Worm (Caenorhabditis elegans) whole organism, young adult: ENCODE measurements around the gene sedl-1.

Experiments used
- B0035.1 ChIP-seq: sonication (generic microtip); optimal IDR thresholded peaks from 2 replicates; lab custom pipeline; 2016; ENCODE audit warnings: missing genetic modification characterization, mild to moderate bottlenecking, missing compliant biosample characterization, missing genotype, missing genetic modification reagents
- C06A6.2 ChIP-seq: fragments of 200-800 bp; sonication (Bioruptor generic); conservative IDR thresholded peaks from 2 replicates; pipeline ENCODE4 v1.3.6; 2022; ENCODE audit warnings: missing genetic modification characterization, missing compliant biosample characterization
- D2030.7 ChIP-seq: fragments of 200-800 bp; sonication (Bioruptor generic); IDR thresholded peaks from 2 replicates; pipeline ENCODE4 v1.3.6; 2022; ENCODE audit warnings: missing genetic modification reagents, missing genetic modification characterization, missing compliant biosample characterization
- F10E7.11 ChIP-seq: sonication (generic microtip); optimal IDR thresholded peaks from 2 replicates; lab custom pipeline; 2017; ENCODE audit warnings: mild to moderate bottlenecking, missing genetic modification characterization, moderate library complexity, missing compliant biosample characterization
- F23B12.7 ChIP-seq: sonication (generic microtip); optimal IDR thresholded peaks from 2 replicates; lab custom pipeline; 2017; ENCODE audit warnings: missing genetic modification characterization, mild to moderate bottlenecking, missing compliant biosample characterization, antibody characterized with exemption, moderate library complexity; ENCODE audit not compliant: insufficient read depth
- F37B4.10 ChIP-seq: fragments of 200-800 bp; sonication (Bioruptor generic); IDR thresholded peaks from 2 replicates; pipeline ENCODE4 v1.3.6; 2022; ENCODE audit warnings: missing genetic modification characterization, missing compliant biosample characterization
- F39B2.1 ChIP-seq: fragments of 200-800 bp; sonication (Bioruptor generic); IDR thresholded peaks from 2 replicates; pipeline ENCODE4 v1.3.6; 2022; ENCODE audit warnings: missing genetic modification reagents, missing genetic modification characterization, missing compliant biosample characterization
- F52B5.7 ChIP-seq: sonication (generic microtip); optimal IDR thresholded peaks from 2 replicates; lab custom pipeline; 2016; ENCODE audit warnings: mild to moderate bottlenecking, missing genetic modification characterization, missing compliant biosample characterization
- T26A5.8 ChIP-seq: sonication (generic microtip); optimal IDR thresholded peaks from 2 replicates; lab custom pipeline; 2016; ENCODE audit warnings: missing genetic modification characterization, missing compliant biosample characterization
- Y53F4B.3 ChIP-seq: fragments of 200-800 bp; sonication (Bioruptor generic); IDR thresholded peaks from 2 replicates; pipeline ENCODE4 v1.3.6; 2022; ENCODE audit warnings: missing genetic modification reagents, missing genetic modification characterization, missing compliant biosample characterization
- Y56A3A.18 ChIP-seq: fragments of 200-800 bp; sonication (Bioruptor generic); IDR thresholded peaks from 2 replicates; pipeline ENCODE4 v1.3.6; 2022; ENCODE audit warnings: missing genetic modification reagents, missing genetic modification characterization, missing compliant biosample characterization
- aptf-2 ChIP-seq: fragments of 200-800 bp; sonication (Bioruptor generic); conservative IDR thresholded peaks from 2 replicates; pipeline ENCODE4 v1.3.6; 2022; ENCODE audit warnings: missing genetic modification reagents, missing genetic modification characterization, missing compliant biosample characterization
- atf-7 ChIP-seq: sonication (generic microtip); optimal IDR thresholded peaks from 2 replicates; lab custom pipeline; 2017; ENCODE audit warnings: mild to moderate bottlenecking, missing genetic modification characterization, missing compliant biosample characterization
- bed-1 ChIP-seq: fragments of 200-800 bp; sonication (Bioruptor generic); IDR thresholded peaks from 2 replicates; pipeline ENCODE4 v1.3.6; 2022; ENCODE audit warnings: missing genetic modification reagents, missing genetic modification characterization, missing compliant biosample characterization
- ccch-3 ChIP-seq: fragments of 200-800 bp; sonication (Bioruptor generic); optimal IDR thresholded peaks from 2 replicates; lab custom pipeline; 2018; ENCODE audit warnings: mild to moderate bottlenecking, missing genetic modification characterization, missing compliant biosample characterization
- cebp-2 ChIP-seq: fragments of 200-800 bp; sonication (Bioruptor generic); IDR thresholded peaks from 2 replicates; pipeline ENCODE4 v1.3.6; 2022; ENCODE audit warnings: missing genetic modification characterization, missing compliant biosample characterization
- ceh-79 ChIP-seq: sonication (generic microtip); optimal IDR thresholded peaks from 2 replicates; lab custom pipeline; 2017; ENCODE audit warnings: mild to moderate bottlenecking, missing genetic modification characterization, missing compliant biosample characterization
- efl-1 ChIP-seq: fragments of 150-350 bp; optimal IDR thresholded peaks from 2 replicates; lab custom pipeline; 2014; ENCODE audit warnings: missing biosample characterization, missing genetic modification reagents, missing genetic modification characterization
- ekl-4 ChIP-seq: fragments of 200-800 bp; sonication (Bioruptor generic); IDR thresholded peaks from 2 replicates; pipeline ENCODE4 v1.3.6; 2022; ENCODE audit warnings: missing genetic modification reagents, missing genetic modification characterization, missing compliant biosample characterization
- hlh-26 ChIP-seq: fragments of 200-800 bp; sonication (Bioruptor generic); conservative IDR thresholded peaks from 2 replicates; pipeline ENCODE4 v1.3.6; 2022; ENCODE audit warnings: missing genetic modification reagents, missing genetic modification characterization, missing compliant biosample characterization
- hmg-20 ChIP-seq: fragments of 200-800 bp; sonication (Bioruptor generic); IDR thresholded peaks from 2 replicates; pipeline ENCODE4 v1.3.6; 2022; ENCODE audit warnings: missing genetic modification reagents, missing genetic modification characterization, missing compliant biosample characterization
- lag-1 ChIP-seq: fragments of 200-800 bp; sonication (Bioruptor generic); IDR thresholded peaks from 2 replicates; pipeline ENCODE4 v1.3.6; 2022; ENCODE audit warnings: missing genetic modification reagents, missing genetic modification characterization, missing compliant biosample characterization
- let-526 ChIP-seq: fragments of 200-800 bp; sonication (Bioruptor generic); IDR thresholded peaks from 2 replicates; pipeline ENCODE4 v1.3.6; 2022; ENCODE audit warnings: missing genetic modification reagents, missing genetic modification characterization, missing compliant biosample characterization
- let-607 ChIP-seq, 2 experiments: fragments of 200-800 bp in 1 of 2; sonication (Bioruptor generic) in 1 of 2; sonication (generic microtip) in 1 of 2; optimal IDR thresholded peaks; 2 replicates each; lab custom pipeline; 2016 to 2018; ENCODE audit warnings: mild to moderate bottlenecking in 2 of 2, missing compliant biosample characterization in 2 of 2, missing genetic modification characterization in 2 of 2, moderate library complexity in 2 of 2, missing genotype in 1 of 2
- lin-35 ChIP-seq, 3 experiments: fragments of 150-350 bp in 2 of 3; sonication (generic microtip) in 1 of 3; optimal IDR thresholded peaks; 2 replicates each; lab custom pipeline; 2014 to 2018; ENCODE audit warnings: missing biosample characterization in 3 of 3, missing genetic modification characterization in 3 of 3, missing genetic modification reagents in 3 of 3
- madf-6 ChIP-seq: fragments of 200-800 bp; sonication (Bioruptor generic); IDR thresholded peaks from 2 replicates; pipeline ENCODE4 v1.3.6; 2022; ENCODE audit warnings: missing genetic modification reagents, missing genetic modification characterization, missing compliant biosample characterization
- madf-8 ChIP-seq: fragments of 200-800 bp; sonication (Bioruptor generic); conservative IDR thresholded peaks from 2 replicates; pipeline ENCODE4 v1.3.6; 2022; ENCODE audit warnings: missing genetic modification reagents, missing genetic modification characterization, missing compliant biosample characterization
- mcd-1 ChIP-seq: fragments of 200-800 bp; sonication (Bioruptor generic); IDR thresholded peaks from 2 replicates; pipeline ENCODE4 v1.3.6; 2022; ENCODE audit warnings: missing genetic modification reagents, missing genetic modification characterization, missing compliant biosample characterization
- mes-4 ChIP-seq: sonication (generic microtip); optimal IDR thresholded peaks from 2 replicates; lab custom pipeline; 2016; ENCODE audit warnings: missing genotype, missing genetic modification characterization, missing compliant biosample characterization
- mxl-1 ChIP-seq: sonication (generic microtip); optimal IDR thresholded peaks from 2 replicates; lab custom pipeline; 2016; ENCODE audit warnings: missing genetic modification characterization, missing compliant biosample characterization
- nfya-1 ChIP-seq: sonication (generic microtip); optimal IDR thresholded peaks from 2 replicates; lab custom pipeline; 2017; ENCODE audit warnings: antibody characterized with exemption, missing compliant biosample characterization, missing genetic modification characterization, borderline replicate concordance; ENCODE audit not compliant: insufficient read depth
- nhr-90 ChIP-seq: sonication (generic microtip); optimal IDR thresholded peaks from 2 replicates; lab custom pipeline; 2016; ENCODE audit warnings: missing genotype, mild to moderate bottlenecking, missing genetic modification characterization, missing compliant biosample characterization
- pbrm-1 ChIP-seq: fragments of 200-800 bp; sonication (Bioruptor generic); IDR thresholded peaks from 2 replicates; pipeline ENCODE4 v1.3.6; 2022; ENCODE audit warnings: missing genetic modification reagents, missing genetic modification characterization, missing compliant biosample characterization
- pha-4 ChIP-seq: fragments of 150-350 bp; sonication (generic microtip); optimal IDR thresholded peaks from 2 replicates; lab custom pipeline; 2014; ENCODE audit warnings: missing biosample characterization, missing genetic modification reagents, missing genetic modification characterization
- rec-8 ChIP-seq, 2 experiments: sonication (generic microtip); optimal IDR thresholded peaks; 2 replicates each; lab custom pipeline; 2016; ENCODE audit warnings: mild to moderate bottlenecking in 2 of 2, missing genetic modification characterization in 2 of 2, missing genetic modification reagents in 2 of 2, missing genotype in 2 of 2, missing biosample characterization in 1 of 2, missing compliant biosample characterization in 1 of 2, moderate library complexity in 1 of 2
- rpc-1 ChIP-seq, 2 experiments: fragments of 150-350 bp in 1 of 2; sonication (generic microtip) in 1 of 2; optimal IDR thresholded peaks; 2 replicates each; lab custom pipeline; 2014 to 2018; ENCODE audit warnings: missing biosample characterization in 1 of 2, missing genetic modification characterization in 1 of 2, missing genetic modification reagents in 1 of 2, missing genotype in 1 of 2
- sea-2 ChIP-seq: fragments of 200-800 bp; sonication (Bioruptor generic); IDR thresholded peaks from 2 replicates; pipeline ENCODE4 v1.3.6; 2022; ENCODE audit warnings: missing genetic modification characterization, missing compliant biosample characterization
- snpc-1.3 ChIP-seq: sonication (generic microtip); optimal IDR thresholded peaks from 2 replicates; lab custom pipeline; 2017; ENCODE audit warnings: missing genetic modification characterization, mild to moderate bottlenecking, missing compliant biosample characterization, antibody characterized with exemption, moderate library complexity, missing genotype, missing genetic modification reagents; ENCODE audit not compliant: insufficient read depth
- snpc-3.4 ChIP-seq: sonication (generic microtip); optimal IDR thresholded peaks from 2 replicates; lab custom pipeline; 2017; ENCODE audit warnings: missing genetic modification characterization, mild to moderate bottlenecking, missing compliant biosample characterization, antibody characterized with exemption, moderate library complexity, missing genotype, missing genetic modification reagents
- tbx-9 ChIP-seq: sonication (generic microtip); optimal IDR thresholded peaks from 2 replicates; lab custom pipeline; 2016; ENCODE audit warnings: borderline replicate concordance, missing genetic modification characterization, inconsistent platforms, missing compliant biosample characterization
- unc-62 ChIP-seq: fragments of 150-350 bp; optimal IDR thresholded peaks from 2 replicates; lab custom pipeline; 2014; ENCODE audit warnings: missing biosample characterization, missing genetic modification reagents, missing genetic modification characterization
- xnd-1 ChIP-seq: sonication (generic microtip); optimal IDR thresholded peaks from 2 replicates; lab custom pipeline; 2016; ENCODE audit warnings: missing genotype, missing genetic modification reagents, missing genetic modification characterization, missing compliant biosample characterization
- ztf-22 ChIP-seq: fragments of 200-800 bp; sonication (Bioruptor generic); optimal IDR thresholded peaks from 2 replicates; lab custom pipeline; 2018; ENCODE audit warnings: mild to moderate bottlenecking, missing genetic modification characterization, moderate library complexity, missing compliant biosample characterization
- ztf-25 ChIP-seq: fragments of 200-800 bp; sonication (Bioruptor generic); IDR thresholded peaks from 2 replicates; pipeline ENCODE4 v1.3.6; 2022; ENCODE audit warnings: missing genetic modification reagents, missing genetic modification characterization, missing compliant biosample characterization
- ztf-28 ChIP-seq: fragments of 200-800 bp; sonication (Bioruptor generic); IDR thresholded peaks from 2 replicates; pipeline ENCODE4 v1.3.6; 2022; ENCODE audit warnings: missing genetic modification reagents, missing genetic modification characterization, missing compliant biosample characterization
- ztf-6 ChIP-seq: fragments of 200-800 bp; sonication (Bioruptor generic); IDR thresholded peaks from 2 replicates; pipeline ENCODE4 v1.3.6; 2022; ENCODE audit warnings: missing genetic modification reagents, missing genetic modification characterization, missing compliant biosample characterization

Gene sedl-1

DNA sequence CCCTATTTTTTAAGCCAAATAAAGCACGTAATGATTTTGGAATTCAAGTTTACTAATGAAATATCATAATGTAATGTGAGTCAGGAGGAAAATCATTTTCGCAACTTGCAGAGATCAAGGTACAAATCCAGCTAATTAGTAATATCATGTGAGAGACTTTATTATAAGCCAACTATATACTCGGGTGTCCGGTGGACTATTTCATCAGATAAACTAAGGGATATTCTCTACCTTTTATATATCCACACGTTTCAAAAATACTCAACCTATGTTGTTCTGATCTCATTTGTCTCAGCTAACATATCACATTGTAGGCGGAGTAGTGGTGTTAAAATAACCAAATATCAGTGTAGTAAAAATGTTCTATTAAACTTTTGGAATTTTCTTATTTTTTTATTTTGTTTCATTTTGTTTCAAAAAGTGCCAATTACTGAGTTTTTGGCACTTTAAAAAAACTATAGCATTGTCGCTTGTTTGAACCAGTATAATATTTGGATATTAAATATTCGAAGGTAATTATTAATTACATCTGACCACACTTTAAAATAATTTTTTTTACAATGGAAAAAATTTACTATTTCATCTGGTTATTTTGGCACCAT is 50.6 kb downstream of the sedl-1 start (continued):
- no peak for TF ChIP-seq pha-4 (tag; lab: Kevin White, UChicago)
- peak; percentile 86 for TF ChIP-seq F23B12.7
- peak in 1 of 2 experiments; percentile 88 for TF ChIP-seq let-607 (tag; optimal IDR thresholded peaks at IDR 0.05; lab: Kevin White, UChicago)
- TF ChIP-seq atf-7 (tag; lab: Kevin White, UChicago) = peak; percentile 93
- no peak for TF ChIP-seq efl-1 (GFP tag; lab: Kevin White, UChicago)
- peak; percentile 3 for TF ChIP-seq snpc-3.4
- TF ChIP-seq rpc-1 (optimal IDR thresholded peaks at IDR 0.05; lab: Kevin White, UChicago) = no peak
- TF ChIP-seq rpc-1 (tag; optimal IDR thresholded peaks at IDR 0.05; lab: Kevin White, UChicago) = no peak
- TF ChIP-seq rec-8 (tag; optimal IDR thresholded peaks at IDR 0.05; lab: Kevin White, UChicago) = peak in 1 of 2 experiments; percentile 43
- TF ChIP-seq ccch-3 (GFP tag; lab: Kevin White, UChicago) = peak; percentile 27
- TF ChIP-seq hlh-26 = no peak
- TF ChIP-seq madf-8 = no peak
- peak in 2 of 3 experiments; percentile 48 to 95 for TF ChIP-seq lin-35 (GFP tag; optimal IDR thresholded peaks at IDR 0.05; lab: Kevin White, UChicago)
- peak; percentile 47 for TF ChIP-seq F52B5.7 (tag; lab: Kevin White, UChicago)
- TF ChIP-seq mcd-1 (GFP tag; lab: Robert Waterston, UW) = peak; percentile 73; the same call in 1 of the 2 replicates
- no peak for TF ChIP-seq madf-6 (GFP tag; lab: Robert Waterston, UW)
- no peak for TF ChIP-seq tbx-9
- TF ChIP-seq B0035.1 (tag; lab: Kevin White, UChicago) = peak; percentile 83
- peak; percentile 90 for TF ChIP-seq hmg-20 (GFP tag; lab: Robert Waterston, UW)
- TF ChIP-seq let-526 (GFP tag; lab: Robert Waterston, UW) = peak; percentile 64; the same call in 1 of the 2 replicates
- peak; percentile 97 for TF ChIP-seq Y56A3A.18
- no peak for TF ChIP-seq ztf-28 (GFP tag; lab: Robert Waterston, UW)
- TF ChIP-seq F10E7.11 (tag; lab: Kevin White, UChicago) = peak; percentile 71
- no peak for TF ChIP-seq nfya-1
- TF ChIP-seq F39B2.1 (GFP tag; lab: Robert Waterston, UW) = no peak
- TF ChIP-seq cebp-2 = peak; percentile 81
- no peak for TF ChIP-seq Y53F4B.3 (GFP tag; lab: Robert Waterston, UW)
- TF ChIP-seq sea-2 (GFP tag; lab: Robert Waterston, UW) = no peak
- TF ChIP-seq xnd-1 = no peak
- peak; percentile 87 for TF ChIP-seq C06A6.2
- no peak for TF ChIP-seq mxl-1 (tag; lab: Kevin White, UChicago)
- TF ChIP-seq lag-1 (GFP tag; lab: Robert Waterston, UW) = 0 out of 2 replicates have a peak, but pooled peaks have one; percentile 30
- no peak for TF ChIP-seq ztf-6
- TF ChIP-seq snpc-1.3 (tag; lab: Kevin White, UChicago) = no peak
- peak; percentile 60 for TF ChIP-seq ekl-4 (GFP tag; lab: Robert Waterston, UW)
- TF ChIP-seq pbrm-1 (GFP tag; lab: Robert Waterston, UW) = peak; percentile 84
- TF ChIP-seq nhr-90 = no peak
- TF ChIP-seq ztf-25 (GFP tag; lab: Robert Waterston, UW) = no peak
- no peak for TF ChIP-seq aptf-2 (GFP tag; lab: Robert Waterston, UW)
- TF ChIP-seq unc-62 (GFP tag; lab: Kevin White, UChicago) = no peak
- TF ChIP-seq T26A5.8 (tag; lab: Kevin White, UChicago) = no peak
- no peak for TF ChIP-seq ztf-22
- TF ChIP-seq D2030.7 (GFP tag; lab: Robert Waterston, UW) = no peak
- peak; percentile 48 for TF ChIP-seq ceh-79 (tag; lab: Kevin White, UChicago)
- no peak for TF ChIP-seq bed-1 (GFP tag; lab: Robert Waterston, UW)
- TF ChIP-seq mes-4 = no peak
- 0 out of 2 replicates have a peak, but pooled peaks have one; percentile 84 for TF ChIP-seq F37B4.10 (GFP tag; lab: Robert Waterston, UW)
